Worm (Caenorhabditis elegans): Measurements from ENCODE around the gene srh-201.

Gene srh-201

DNA sequence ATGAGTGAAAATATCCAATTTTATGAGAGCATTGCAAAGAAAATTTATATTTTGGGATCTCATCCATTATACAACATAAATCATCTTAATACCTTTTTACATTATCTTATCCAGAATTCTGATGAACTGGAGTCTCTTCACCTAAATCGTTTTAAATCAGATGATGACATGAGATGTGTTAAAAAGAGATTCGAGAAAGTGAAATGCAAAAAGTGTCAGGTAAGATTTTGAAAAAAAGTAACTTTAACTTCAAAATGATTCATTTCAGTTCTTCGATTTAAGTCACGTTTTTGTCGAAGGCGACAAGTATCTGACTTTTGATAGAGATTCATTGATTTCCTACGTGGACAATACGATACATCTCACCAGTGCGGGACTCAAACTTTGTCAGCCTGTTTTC, 5.2 kb upstream of the srh-201 start:
- TF ChIP-seq med-1 (GFP tag; optimal IDR thresholded peaks at IDR 0.05; ENCODE audit: insufficient read depth) (no peak), flt-1 (GFP tag; IDR thresholded peaks at IDR 0.05) (no peak), tab-1 (GFP tag; IDR thresholded peaks at IDR 0.05) (no peak)

ce11 chrV:9016479-9016878, 2.8 kb upstream of the srh-201 start, which contains the start of gene oac-40:
Gene oac-40, plus strand, starts transcription at chrV:9016779.
- TF ChIP-seq ztf-23 (GFP tag; IDR thresholded peaks at IDR 0.05): no peak
- TF ChIP-seq cog-1 (tag; optimal IDR thresholded peaks at IDR 0.05): no peak
- no peak for TF ChIP-seq tab-1 (GFP tag; IDR thresholded peaks at IDR 0.05)
- TF ChIP-seq ztf-29 (GFP tag; IDR thresholded peaks at IDR 0.05): no peak
- no peak for TF ChIP-seq ref-1 (GFP tag; conservative IDR thresholded peaks at IDR 0.05)

DNA sequence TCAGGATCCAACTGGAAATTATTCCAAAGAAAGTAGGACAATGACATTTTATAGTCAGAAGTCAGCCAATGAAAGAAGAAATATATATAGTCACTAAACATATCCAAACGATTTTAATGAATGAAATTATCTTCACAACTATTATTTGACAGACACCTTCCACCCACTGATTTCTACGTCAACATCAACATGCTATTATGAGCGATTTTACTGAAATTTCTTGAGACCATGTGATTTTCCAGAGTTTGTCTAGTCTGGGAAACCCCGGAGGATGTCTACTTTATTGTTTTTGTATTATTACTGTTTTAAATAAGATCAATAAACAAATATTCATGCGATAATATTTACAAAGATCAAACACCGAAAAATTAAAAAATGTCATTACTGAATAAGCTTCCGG, 1.9 kb upstream of the srh-201 start, which contains the start of gene srt-18:
srt-18 (minus strand) TSS at position 101 of the 400 bp plus-strand sequence.
- TF ChIP-seq ztf-29 (GFP tag; IDR thresholded peaks at IDR 0.05): no peak
- TF ChIP-seq cog-1 (tag; optimal IDR thresholded peaks at IDR 0.05): no peak
- no peak for TF ChIP-seq flt-1 (GFP tag; IDR thresholded peaks at IDR 0.05)

- TF ChIP-seq klf-2 (GFP tag; conservative IDR thresholded peaks at IDR 0.05): no peak
- TF ChIP-seq flt-1 (GFP tag; IDR thresholded peaks at IDR 0.05): no peak
- no peak for TF ChIP-seq med-1 (GFP tag; optimal IDR thresholded peaks at IDR 0.05; ENCODE audit: insufficient read depth)
- TF ChIP-seq cog-1 (tag; optimal IDR thresholded peaks at IDR 0.05): no peak
- no peak for TF ChIP-seq T22C8.4 (GFP tag; IDR thresholded peaks at IDR 0.05)
Measured at ce11 chrV:9009175-9009574, 4.5 kb downstream of the srh-201 start, which contains the start of gene srx-2. Gene srx-2, plus strand, starts transcription at chrV:9009475.

DNA sequence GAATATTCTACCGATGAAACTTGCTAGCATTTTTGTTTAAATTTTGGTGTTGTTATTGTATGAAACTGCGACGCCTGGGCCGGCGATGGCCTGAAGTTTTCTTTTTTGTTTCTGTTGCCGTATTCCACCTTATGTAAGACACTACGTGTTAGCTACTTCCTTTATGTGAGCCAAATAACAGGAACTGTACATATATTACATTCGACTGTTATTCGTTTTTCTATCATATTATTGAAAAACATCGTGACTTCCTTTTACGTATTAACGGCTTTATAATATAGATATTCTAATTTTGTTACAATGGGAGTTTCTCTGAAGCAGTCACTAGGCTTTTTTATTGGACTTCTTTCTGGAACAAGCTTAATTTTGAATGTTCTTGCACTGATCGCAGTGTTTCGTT, 8.4 kb downstream of the srh-201 start, which contains the start of gene srx-3:
srx-3 (plus strand) TSS at position 301 of the 400 bp plus-strand sequence.
- TF ChIP-seq flt-1 (GFP tag; IDR thresholded peaks at IDR 0.05) (no peak), ztf-29 (GFP tag; IDR thresholded peaks at IDR 0.05) (no peak), ztf-23 (GFP tag; IDR thresholded peaks at IDR 0.05) (no peak), med-1 (GFP tag; optimal IDR thresholded peaks at IDR 0.05; ENCODE audit: insufficient read depth) (no peak), ref-1 (GFP tag; conservative IDR thresholded peaks at IDR 0.05) (no peak), T22C8.4 (GFP tag; IDR thresholded peaks at IDR 0.05) (no peak), cog-1 (tag; optimal IDR thresholded peaks at IDR 0.05) (no peak), tab-1 (GFP tag; IDR thresholded peaks at IDR 0.05) (no peak), klf-2 (GFP tag; conservative IDR thresholded peaks at IDR 0.05) (no peak)

ce11 chrV:9003291-9003690, 10.4 kb downstream of the srh-201 start, which contains the start of gene srx-1:
Gene srx-1, plus strand, starts transcription at chrV:9003672.
- no peak for TF ChIP-seq flt-1 (GFP tag; IDR thresholded peaks at IDR 0.05)
- TF ChIP-seq T22C8.4 (GFP tag; IDR thresholded peaks at IDR 0.05): no peak

- TF ChIP-seq ref-1 (GFP tag; conservative IDR thresholded peaks at IDR 0.05): no peak
- no peak for TF ChIP-seq ztf-29 (GFP tag; IDR thresholded peaks at IDR 0.05)
- TF ChIP-seq med-1 (GFP tag; optimal IDR thresholded peaks at IDR 0.05; ENCODE audit: insufficient read depth): no peak
- no peak for TF ChIP-seq tab-1 (GFP tag; IDR thresholded peaks at IDR 0.05)
- no peak for TF ChIP-seq cog-1 (tag; optimal IDR thresholded peaks at IDR 0.05)
- no peak for TF ChIP-seq ztf-23 (GFP tag; IDR thresholded peaks at IDR 0.05)
- TF ChIP-seq flt-1 (GFP tag; IDR thresholded peaks at IDR 0.05): no peak
- TF ChIP-seq klf-2 (GFP tag; conservative IDR thresholded peaks at IDR 0.05): no peak
- no peak for TF ChIP-seq T22C8.4 (GFP tag; IDR thresholded peaks at IDR 0.05)
Measured at ce11 chrV:9001175-9001574, 12.5 kb downstream of the srh-201 start, which contains the start of gene F59E11.2. Gene F59E11.2, plus strand, starts transcription at chrV:9001475.

DNA sequence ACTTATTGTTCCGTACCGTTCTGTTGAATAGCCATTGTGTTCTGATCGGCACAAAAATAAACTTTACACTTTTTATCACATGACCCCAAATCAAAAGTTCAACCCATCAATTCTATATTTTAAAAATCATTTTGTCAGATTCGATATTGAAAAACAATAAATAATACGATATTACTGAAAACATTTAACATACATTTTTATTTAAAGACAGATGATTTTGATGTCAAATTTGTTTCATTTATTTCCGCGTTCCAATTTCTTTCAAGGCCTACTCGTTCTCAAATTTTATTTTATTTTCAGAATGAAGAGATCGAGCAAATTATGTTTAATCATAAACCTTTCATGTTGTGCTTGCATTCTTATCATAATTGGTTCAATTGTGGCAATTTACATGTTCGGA, 18.9 kb downstream of the srh-201 start, which contains the start of gene F59E11.5:
F59E11.5 (plus strand) TSS at position 301 of the 400 bp plus-strand sequence.
- TF ChIP-seq ref-1 (GFP tag; conservative IDR thresholded peaks at IDR 0.05) (no peak), ztf-29 (GFP tag; IDR thresholded peaks at IDR 0.05) (no peak), T22C8.4 (GFP tag; IDR thresholded peaks at IDR 0.05) (no peak), klf-2 (GFP tag; conservative IDR thresholded peaks at IDR 0.05) (no peak), tab-1 (GFP tag; IDR thresholded peaks at IDR 0.05) (no peak), cog-1 (tag; optimal IDR thresholded peaks at IDR 0.05) (no peak), med-1 (GFP tag; optimal IDR thresholded peaks at IDR 0.05; ENCODE audit: insufficient read depth) (no peak), ztf-23 (GFP tag; IDR thresholded peaks at IDR 0.05) (no peak), flt-1 (GFP tag; IDR thresholded peaks at IDR 0.05) (no peak)

ce11 chrV:8994272-8994671, 19.4 kb downstream of the srh-201 start:
- TF ChIP-seq tab-1 (GFP tag; IDR thresholded peaks at IDR 0.05) (no peak), klf-2 (GFP tag; conservative IDR thresholded peaks at IDR 0.05) (no peak), ztf-23 (GFP tag; IDR thresholded peaks at IDR 0.05) (no peak), med-1 (GFP tag; optimal IDR thresholded peaks at IDR 0.05; ENCODE audit: insufficient read depth) (no peak), cog-1 (tag; optimal IDR thresholded peaks at IDR 0.05) (no peak), ref-1 (GFP tag; conservative IDR thresholded peaks at IDR 0.05) (no peak), T22C8.4 (GFP tag; IDR thresholded peaks at IDR 0.05) (no peak), ztf-29 (GFP tag; IDR thresholded peaks at IDR 0.05) (no peak), flt-1 (GFP tag; IDR thresholded peaks at IDR 0.05) (no peak)

DNA sequence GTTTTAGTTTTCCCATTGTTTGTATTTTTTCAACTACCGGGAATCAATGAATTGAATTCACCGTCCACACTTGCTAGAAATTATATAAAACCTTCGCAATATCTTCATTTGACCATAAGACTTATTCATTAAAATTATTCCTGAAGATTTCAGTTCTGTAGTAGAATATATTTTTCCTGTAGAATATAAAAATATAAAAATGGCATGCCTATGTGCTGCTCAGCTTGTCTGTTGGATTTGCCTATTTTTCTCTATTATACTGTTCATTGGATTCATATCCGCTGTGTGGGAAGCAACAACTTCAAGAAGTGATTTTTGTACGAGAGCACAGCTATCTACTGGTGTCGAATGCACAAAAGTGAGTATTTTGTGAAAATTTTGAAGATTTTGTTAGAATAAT, 22.0 kb downstream of the srh-201 start, which contains the start of gene F59E11.6:
F59E11.6 (plus strand) TSS at position 111 of the 400 bp plus-strand sequence.
- TF ChIP-seq ztf-29 (GFP tag; IDR thresholded peaks at IDR 0.05): no peak
- TF ChIP-seq ztf-23 (GFP tag; IDR thresholded peaks at IDR 0.05): no peak
- TF ChIP-seq cog-1 (tag; optimal IDR thresholded peaks at IDR 0.05): no peak
- no peak for TF ChIP-seq ref-1 (GFP tag; conservative IDR thresholded peaks at IDR 0.05)
- no peak for TF ChIP-seq T22C8.4 (GFP tag; IDR thresholded peaks at IDR 0.05)
- no peak for TF ChIP-seq tab-1 (GFP tag; IDR thresholded peaks at IDR 0.05)
- TF ChIP-seq klf-2 (GFP tag; conservative IDR thresholded peaks at IDR 0.05): no peak
- TF ChIP-seq flt-1 (GFP tag; IDR thresholded peaks at IDR 0.05): no peak

Measured in whole organism, midembryonic.